Worm (Caenorhabditis elegans) whole organism, late embryonic: Measurements from ENCODE around the gene C18E9.9.

Experiments used
- C38D4.7 ChIP-seq: fragments of 200-800 bp; sonication (Bioruptor generic); optimal IDR thresholded peaks from 2 replicates; lab custom pipeline; 2018; ENCODE audit warnings: mild to moderate bottlenecking, missing genetic modification characterization, moderate library complexity, missing compliant biosample characterization
- T23F11.4 ChIP-seq: fragments of 200-800 bp; sonication (Bioruptor generic); optimal IDR thresholded peaks from 2 replicates; lab custom pipeline; 2018; ENCODE audit warnings: mild to moderate bottlenecking, missing genetic modification characterization, missing compliant biosample characterization
- ahr-1 ChIP-seq: sonication (generic microtip); optimal IDR thresholded peaks from 2 replicates; lab custom pipeline; 2016; ENCODE audit warnings: missing genetic modification characterization, missing compliant biosample characterization
- ceh-14 ChIP-seq: sonication (generic microtip); optimal IDR thresholded peaks from 2 replicates; lab custom pipeline; 2016; ENCODE audit warnings: missing genotype, missing genetic modification characterization, missing compliant biosample characterization
- ceh-19 ChIP-seq: fragments of 200-800 bp; sonication (Bioruptor generic); optimal IDR thresholded peaks from 2 replicates; lab custom pipeline; 2018; ENCODE audit warnings: mild to moderate bottlenecking, missing genetic modification characterization, missing compliant biosample characterization
- ceh-24 ChIP-seq: sonication (generic microtip); optimal IDR thresholded peaks from 2 replicates; lab custom pipeline; 2016; ENCODE audit warnings: mild to moderate bottlenecking, missing genetic modification characterization, missing compliant biosample characterization
- ceh-31 ChIP-seq: sonication (generic microtip); optimal IDR thresholded peaks from 2 replicates; lab custom pipeline; 2016; ENCODE audit warnings: missing genetic modification characterization, missing compliant biosample characterization
- ceh-34 ChIP-seq: sonication (generic microtip); optimal IDR thresholded peaks from 2 replicates; lab custom pipeline; 2016; ENCODE audit warnings: mild to moderate bottlenecking, missing genetic modification characterization, missing compliant biosample characterization
- ceh-45 ChIP-seq: fragments of 200-800 bp; sonication (Bioruptor generic); IDR thresholded peaks from 2 replicates; pipeline ENCODE4 v1.3.6; 2022; ENCODE audit warnings: missing genetic modification reagents, missing genetic modification characterization, missing compliant biosample characterization
- ceh-48 ChIP-seq: sonication (generic microtip); optimal IDR thresholded peaks from 2 replicates; lab custom pipeline; 2016; ENCODE audit warnings: missing genetic modification characterization, inconsistent platforms, missing compliant biosample characterization
- ceh-6 ChIP-seq: fragments of 200-800 bp; sonication (Bioruptor generic); optimal IDR thresholded peaks from 2 replicates; lab custom pipeline; 2018; ENCODE audit warnings: mild to moderate bottlenecking, missing genetic modification characterization, missing compliant biosample characterization
- dve-1 ChIP-seq: sonication (generic microtip); optimal IDR thresholded peaks from 2 replicates; lab custom pipeline; 2017; ENCODE audit warnings: antibody characterized with exemption, mild to moderate bottlenecking, missing genetic modification characterization, missing compliant biosample characterization
- elt-2 ChIP-seq: sonication (generic microtip); optimal IDR thresholded peaks from 2 replicates; lab custom pipeline; 2016; ENCODE audit warnings: missing genetic modification reagents, missing genetic modification characterization, missing compliant biosample characterization
- elt-4 ChIP-seq: sonication (generic microtip); optimal IDR thresholded peaks from 2 replicates; lab custom pipeline; 2016; ENCODE audit warnings: missing genetic modification characterization, missing compliant biosample characterization
- ets-4 ChIP-seq: sonication (generic microtip); optimal IDR thresholded peaks from 2 replicates; lab custom pipeline; 2016; ENCODE audit warnings: missing genetic modification characterization, missing compliant biosample characterization
- eyg-1 ChIP-seq: sonication (generic microtip); optimal IDR thresholded peaks from 2 replicates; lab custom pipeline; 2016; ENCODE audit warnings: missing genotype, missing genetic modification characterization, missing compliant biosample characterization
- fkh-6 ChIP-seq: sonication (generic microtip); optimal IDR thresholded peaks from 2 replicates; lab custom pipeline; 2016; ENCODE audit warnings: missing genetic modification characterization, missing compliant biosample characterization
- gmeb-2 ChIP-seq: sonication (generic microtip); optimal IDR thresholded peaks from 2 replicates; lab custom pipeline; 2016; ENCODE audit warnings: missing genetic modification characterization, inconsistent platforms, missing compliant biosample characterization
- hlh-13 ChIP-seq: fragments of 200-800 bp; sonication (Bioruptor generic); optimal IDR thresholded peaks from 2 replicates; lab custom pipeline; 2018; ENCODE audit warnings: mild to moderate bottlenecking, missing genetic modification characterization, missing compliant biosample characterization
- hlh-15 ChIP-seq: sonication (generic microtip); optimal IDR thresholded peaks from 2 replicates; lab custom pipeline; 2016; ENCODE audit warnings: missing genetic modification characterization, missing compliant biosample characterization
- hlh-8 ChIP-seq: sonication (generic microtip); optimal IDR thresholded peaks from 2 replicates; lab custom pipeline; 2016; ENCODE audit warnings: missing genotype, missing genetic modification characterization, missing compliant biosample characterization
- lin-11 ChIP-seq: fragments of 200-800 bp; sonication (Bioruptor generic); optimal IDR thresholded peaks from 2 replicates; lab custom pipeline; 2018; ENCODE audit warnings: mild to moderate bottlenecking, missing genetic modification characterization, missing compliant biosample characterization
- mec-3 ChIP-seq: sonication (generic microtip); optimal IDR thresholded peaks from 2 replicates; lab custom pipeline; 2016; ENCODE audit warnings: borderline replicate concordance, missing genetic modification characterization, missing compliant biosample characterization
- nfya-1 ChIP-seq: sonication (generic microtip); optimal IDR thresholded peaks from 2 replicates; lab custom pipeline; 2017; ENCODE audit warnings: missing genetic modification characterization, mild to moderate bottlenecking, missing compliant biosample characterization, antibody characterized with exemption, moderate library complexity
- pat-9 ChIP-seq: fragments of 200-800 bp; sonication (Bioruptor generic); optimal IDR thresholded peaks from 2 replicates; lab custom pipeline; 2018; ENCODE audit warnings: mild to moderate bottlenecking, missing genetic modification characterization, moderate library complexity, missing compliant biosample characterization
- pax-1 ChIP-seq: fragments of 150-350 bp; optimal IDR thresholded peaks from 2 replicates; lab custom pipeline; 2014; ENCODE audit warnings: missing biosample characterization, missing genetic modification characterization
- pha-2 ChIP-seq: sonication (generic microtip); optimal IDR thresholded peaks from 2 replicates; lab custom pipeline; 2017; ENCODE audit warnings: mild to moderate bottlenecking, missing genetic modification characterization, missing compliant biosample characterization
- pqm-1 ChIP-seq: sonication (generic microtip); optimal IDR thresholded peaks from 2 replicates; lab custom pipeline; 2016; ENCODE audit warnings: missing genetic modification characterization, missing compliant biosample characterization
- ref-2 ChIP-seq: sonication (generic microtip); optimal IDR thresholded peaks from 2 replicates; lab custom pipeline; 2016; ENCODE audit warnings: missing genetic modification characterization, missing compliant biosample characterization
- unc-3 ChIP-seq, 2 experiments: fragments of 200-800 bp in 1 of 2; sonication (Bioruptor generic) in 1 of 2; sonication (generic microtip) in 1 of 2; conservative IDR thresholded peaks in 1 of 2; optimal IDR thresholded peaks in 1 of 2; 2 replicates each; pipeline versions ENCODE4 v1.3.6 to Lab custom; 2016 to 2022; ENCODE audit warnings: missing compliant biosample characterization in 2 of 2, missing genetic modification characterization in 2 of 2, missing genetic modification reagents in 1 of 2
- unc-42 ChIP-seq: sonication (generic microtip); optimal IDR thresholded peaks from 2 replicates; lab custom pipeline; 2016; ENCODE audit warnings: missing genotype, missing genetic modification characterization, missing compliant biosample characterization
- unc-86 ChIP-seq: sonication (generic microtip); optimal IDR thresholded peaks from 2 replicates; lab custom pipeline; 2016; ENCODE audit warnings: missing genetic modification characterization, missing compliant biosample characterization
- zip-5 ChIP-seq: sonication (generic microtip); optimal IDR thresholded peaks from 2 replicates; lab custom pipeline; 2016; ENCODE audit warnings: missing genetic modification characterization, missing compliant biosample characterization

The C18E9.9 gene

ce11 chrII:9010708-9011107 is 21.4 kb upstream of the C18E9.9 start:
- TF ChIP-seq hlh-8 (tag; lab: Kevin White, UChicago), result no peak
- TF ChIP-seq unc-42 (tag; lab: Kevin White, UChicago), result peak; percentile 82
- TF ChIP-seq ceh-31 (tag; lab: Kevin White, UChicago), result peak; percentile 17
- peak; percentile 15 for TF ChIP-seq ceh-19 (GFP tag; lab: Kevin White, UChicago)
- TF ChIP-seq, all 69 proteins: peak for 3

DNA sequence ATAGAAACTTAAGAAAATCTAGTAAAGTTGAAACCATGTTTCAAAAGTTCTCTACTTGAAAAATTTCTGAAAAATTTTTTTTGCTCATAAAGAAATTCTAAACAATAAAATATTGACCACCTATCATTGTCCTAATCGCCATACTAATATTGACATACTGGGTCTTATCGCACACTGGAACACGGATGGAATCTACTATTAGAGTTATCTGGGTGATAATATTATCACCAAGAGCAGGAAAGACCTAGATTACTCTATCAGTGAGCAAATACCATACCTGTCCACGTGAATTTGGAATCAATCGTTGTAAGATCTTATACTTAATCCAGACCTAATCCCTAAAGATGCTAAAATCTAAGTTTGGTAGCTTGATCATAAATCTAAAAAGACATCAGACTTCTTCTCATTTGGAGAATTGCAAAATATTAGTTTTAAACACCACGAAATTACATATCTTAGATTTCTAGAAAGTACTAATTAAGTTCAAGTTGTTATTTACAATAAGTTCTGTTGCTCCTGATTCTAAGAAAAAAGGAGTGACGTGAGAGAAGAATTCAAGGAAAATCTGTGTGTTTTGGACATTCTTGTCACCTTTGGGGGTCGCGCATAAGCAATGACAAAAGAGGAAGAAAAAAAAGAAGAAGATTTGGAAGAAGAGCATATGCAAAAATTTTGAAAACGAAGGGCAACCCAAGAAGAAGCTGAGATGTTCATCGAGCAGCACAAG is 20.8 kb upstream of the C18E9.9 start:
- TF ChIP-seq hlh-15 (tag; lab: Kevin White, UChicago), result no peak
- peak; percentile 15 for TF ChIP-seq dve-1 (tag; lab: Kevin White, UChicago)
- peak; percentile 98 for TF ChIP-seq elt-2

- TF ChIP-seq zip-5 (tag; lab: Kevin White, UChicago), result no peak
- no peak for TF ChIP-seq fkh-6 (tag; lab: Kevin White, UChicago)
- no peak for TF ChIP-seq ceh-24 (tag; lab: Kevin White, UChicago)
- TF ChIP-seq pat-9 (tag; lab: Kevin White, UChicago), result no peak
Observed at ce11 chrII:9007741-9008140, 18.4 kb upstream of the C18E9.9 start.

- no peak for TF ChIP-seq ref-2 (tag; lab: Kevin White, UChicago)
- TF ChIP-seq T23F11.4 (GFP tag; lab: Kevin White, UChicago), result no peak
Observed at ce11 chrII:9005067-9005466, 15.7 kb upstream of the C18E9.9 start, which contains the start of gene F44G4.7. Gene F44G4.7 (minus strand): TSS chrII:9005167.

DNA sequence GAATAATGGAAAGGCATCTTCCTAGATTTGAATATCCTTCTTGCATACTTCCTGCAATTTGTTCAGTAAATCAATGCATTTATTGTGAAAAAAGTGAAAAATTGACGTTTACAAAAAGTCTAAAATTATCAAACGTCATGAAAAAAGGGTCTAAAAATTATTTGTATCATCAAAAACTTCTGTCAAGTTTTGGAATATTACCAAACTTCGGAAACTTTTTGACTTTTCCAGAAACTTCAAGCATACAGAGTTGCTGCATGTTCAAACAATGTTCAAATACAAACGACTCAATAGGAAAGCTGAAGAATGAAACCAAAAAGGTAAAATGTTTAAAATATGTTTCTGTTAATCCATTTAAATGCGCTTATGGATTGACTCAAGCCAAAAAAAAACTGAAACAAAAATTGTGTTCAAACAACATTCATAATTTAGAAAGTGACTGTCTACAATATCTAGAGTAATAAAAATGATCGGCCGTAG is 12.4 kb upstream of the C18E9.9 start, which contains the start of gene F44G4.6:
TSS of gene F44G4.6 (minus strand) at position 51 of the 480 bp plus-strand sequence.
- TF ChIP-seq ahr-1 (tag; lab: Kevin White, UChicago), result no peak
- TF ChIP-seq C38D4.7 (GFP tag; lab: Kevin White, UChicago), result no peak

ce11 chrII:9000331-9000730 is 11.0 kb upstream of the C18E9.9 start, which contains the start of gene F44G4.5:
Gene F44G4.5 (minus strand): TSS chrII:9000431.
- TF ChIP-seq elt-4 (tag; lab: Kevin White, UChicago) (no peak), unc-42 (tag; lab: Kevin White, UChicago) (no peak), hlh-13 (no peak), ceh-6 (no peak), unc-86 (no peak), pax-1 (tag; lab: Kevin White, UChicago) (no peak), pqm-1 (tag; lab: Kevin White, UChicago) (no peak), ceh-45 (GFP tag; lab: Robert Waterston, UW) (no peak), eyg-1 (tag; lab: Kevin White, UChicago) (no peak), gmeb-2 (tag; lab: Kevin White, UChicago) (no peak), zip-5 (tag; lab: Kevin White, UChicago) (no peak), ets-4 (no peak), pha-2 (tag; lab: Kevin White, UChicago) (no peak), ceh-19 (GFP tag; lab: Kevin White, UChicago) (no peak), lin-11 (tag; lab: Kevin White, UChicago) (no peak), ceh-34 (tag; lab: Kevin White, UChicago) (no peak)

ce11 chrII:8997479-8997878 is 8.1 kb upstream of the C18E9.9 start, which contains the start of the genes F44G4.3 and tdp-1:
Gene F44G4.3 (minus strand): TSS chrII:8997662.
Gene tdp-1 (plus strand): TSS chrII:8997825.
- TF ChIP-seq unc-42 (tag; lab: Kevin White, UChicago), result peak; percentile 91
- TF ChIP-seq ceh-14, result peak; percentile 52
- TF ChIP-seq nfya-1, result peak; percentile 30
- TF ChIP-seq mec-3 (tag; lab: Kevin White, UChicago), result no peak
- TF ChIP-seq ceh-48 (tag; lab: Kevin White, UChicago), result peak; percentile 21
- TF ChIP-seq unc-3 (GFP tag; conservative IDR thresholded peaks at IDR 0.05; lab: Robert Waterston, UW), result no peak
- TF ChIP-seq unc-3 (tag; optimal IDR thresholded peaks at IDR 0.05; lab: Kevin White, UChicago), result no peak
